Worm (Caenorhabditis elegans): ENCODE results near the gene drl-1.

Gene drl-1

ce11 chrIV:339508-339907 lies 14.6 kb downstream of the drl-1 start, which contains the start of gene cdh-8:
cdh-8 (plus strand) TSS chrIV:339808.
- no peak for TF ChIP-seq F57A8.1 (GFP tag; optimal IDR thresholded peaks at IDR 0.05)
- TF ChIP-seq gei-17 (GFP tag; optimal IDR thresholded peaks at IDR 0.05): no peak
- TF ChIP-seq egrh-3 (GFP tag; IDR thresholded peaks at IDR 0.05): no peak
- TF ChIP-seq hlh-26 (GFP tag; conservative IDR thresholded peaks at IDR 0.05): no peak
- TF ChIP-seq egl-44 (GFP tag; IDR thresholded peaks at IDR 0.05): no peak

- TF ChIP-seq B0035.1 (tag; optimal IDR thresholded peaks at IDR 0.05) (no peak), lag-1 (GFP tag; IDR thresholded peaks at IDR 0.05) (no peak), aptf-3 (GFP tag; IDR thresholded peaks at IDR 0.05) (no peak), madf-8 (GFP tag; conservative IDR thresholded peaks at IDR 0.05) (no peak), ztf-22 (GFP tag; optimal IDR thresholded peaks at IDR 0.05) (no peak), snpc-1.1 (tag; optimal IDR thresholded peaks at IDR 0.05; ENCODE audit: insufficient read depth) (no peak), F49E8.2 (tag; optimal IDR thresholded peaks at IDR 0.05; ENCODE audit: insufficient read depth) (no peak), let-526 (GFP tag; IDR thresholded peaks at IDR 0.05) (no peak), egl-44 (GFP tag; IDR thresholded peaks at IDR 0.05) (no peak), attf-5 (GFP tag; optimal IDR thresholded peaks at IDR 0.05) (no peak), B0336.3 (GFP tag; IDR thresholded peaks at IDR 0.05) (no peak)
Observed at ce11 chrIV:343279-343678, 18.4 kb downstream of the drl-1 start.

ce11 chrIV:364983-365382 lies 40.1 kb downstream of the drl-1 start:
- TF ChIP-seq atf-7 (tag; optimal IDR thresholded peaks at IDR 0.05) (no peak), nfya-1 (tag; optimal IDR thresholded peaks at IDR 0.05; ENCODE audit: borderline replicate concordance, insufficient read depth) (no peak), Y79H2A.3 (GFP tag; conservative IDR thresholded peaks at IDR 0.05) (no peak), let-607 (tag; optimal IDR thresholded peaks at IDR 0.05) (no peak), sea-2 (GFP tag; IDR thresholded peaks at IDR 0.05) (no peak), dpff-1 (tag; optimal IDR thresholded peaks at IDR 0.05) (no peak)

ce11 chrIV:366406-366805 lies 41.5 kb downstream of the drl-1 start:
- TF ChIP-seq lin-40 (tag; optimal IDR thresholded peaks at IDR 0.05) (peak; percentile 10), cebp-1 (GFP tag; IDR thresholded peaks at IDR 0.05) (no peak), cebp-1 (tag; optimal IDR thresholded peaks at IDR 0.05) (peak; percentile 19), atf-7 (tag; optimal IDR thresholded peaks at IDR 0.05) (no peak), ceh-27 (GFP tag; optimal IDR thresholded peaks at IDR 0.05) (peak; percentile 14)

- TF ChIP-seq akir-1 (GFP tag; optimal IDR thresholded peaks at IDR 0.05) (no peak), aptf-2 (GFP tag; conservative IDR thresholded peaks at IDR 0.05) (0 out of 2 replicates have a peak, but pooled peaks have one; percentile 4), hmg-1.2 (GFP tag; IDR thresholded peaks at IDR 0.05) (peak; percentile 37; the same call in 1 of the 2 replicates), F49E8.2 (tag; optimal IDR thresholded peaks at IDR 0.05; ENCODE audit: insufficient read depth) (no peak), F33H1.4 (GFP tag; IDR thresholded peaks at IDR 0.05) (0 out of 2 replicates have a peak, but pooled peaks have one; percentile 13), B0035.1 (tag; optimal IDR thresholded peaks at IDR 0.05) (no peak), cebp-1 (GFP tag; IDR thresholded peaks at IDR 0.05) (no peak), cebp-1 (tag; optimal IDR thresholded peaks at IDR 0.05) (peak; percentile 65), rcor-1 (GFP tag; IDR thresholded peaks at IDR 0.05) (no peak)
Observed at ce11 chrIV:372146-372789, 47.4 kb downstream of the drl-1 start.

Data from whole organism, young adult.